Fruit fly (Drosophila melanogaster): Measurements from ENCODE around the gene CG15812.
A peak's percentile ranks its signal among the peaks of the same experiment; 100 is the strongest.

Gene CG15812

DNA sequence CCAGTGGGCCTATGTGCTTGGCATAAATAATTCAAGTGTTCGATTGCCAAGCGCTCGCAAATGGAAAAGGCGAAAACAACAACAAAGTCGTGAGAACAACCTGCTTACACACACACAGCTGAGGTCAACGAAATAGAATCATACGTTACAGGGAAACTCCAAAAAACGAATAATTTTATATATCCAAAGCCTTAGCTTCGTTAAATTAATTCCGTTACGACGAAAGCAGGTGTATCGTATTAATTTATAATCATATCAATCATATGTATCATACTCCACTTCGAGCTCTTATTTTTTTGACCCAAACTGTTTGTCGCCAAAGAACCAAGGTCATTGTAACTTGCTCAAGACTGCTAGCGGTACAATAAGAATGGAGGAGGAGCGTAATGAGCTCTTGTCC is 19.7 kb downstream of the CG15812 start (continued):
- peak; percentile 79 for TF ChIP-seq CG10209 (GFP tag; optimal IDR thresholded peaks at IDR 0.05)
- no peak for TF ChIP-seq insv (GFP tag; optimal IDR thresholded peaks at IDR 0.05)
- no peak for TF ChIP-seq CG4617 (GFP tag; optimal IDR thresholded peaks at IDR 0.05; ENCODE audit: borderline replicate concordance)
- no peak for TF ChIP-seq h (optimal IDR thresholded peaks at IDR 0.05)
- TF ChIP-seq her (GFP tag; optimal IDR thresholded peaks at IDR 0.05), result peak; percentile 76
- TF ChIP-seq Mes4 (GFP tag; optimal IDR thresholded peaks at IDR 0.05), result peak; percentile 60
- peak; percentile 88 for TF ChIP-seq ems (GFP tag; optimal IDR thresholded peaks at IDR 0.05)
- no peak for TF ChIP-seq CG42726 (GFP tag; IDR thresholded peaks at IDR 0.05; ENCODE audit: partially characterized antibody)
- TF ChIP-seq CG31441 (GFP tag; IDR thresholded peaks at IDR 0.05), result no peak
- TF ChIP-seq E2f1 (GFP tag; IDR thresholded peaks at IDR 0.05), result peak; percentile 91
- no peak for TF ChIP-seq emc (GFP tag; optimal IDR thresholded peaks at IDR 0.05)
- peak; percentile 65 for TF ChIP-seq E2f2 (GFP tag; IDR thresholded peaks at IDR 0.05)
- TF ChIP-seq HHEX (GFP tag; optimal IDR thresholded peaks at IDR 0.05), result peak; percentile 89
- TF ChIP-seq CG8924 (tag; optimal IDR thresholded peaks at IDR 0.05), result peak; percentile 84
- peak; percentile 63 for TF ChIP-seq run (tag; optimal IDR thresholded peaks at IDR 0.05)
- peak; percentile 82 for TF ChIP-seq Camta (GFP tag; optimal IDR thresholded peaks at IDR 0.05)
- TF ChIP-seq CG4854 (GFP tag; optimal IDR thresholded peaks at IDR 0.05), result peak; percentile 85
- TF ChIP-seq prd (optimal IDR thresholded peaks at IDR 0.05), result no peak
- peak; percentile 94 for TF ChIP-seq prd (GFP tag; IDR thresholded peaks at IDR 0.05)
- no peak for TF ChIP-seq pita (GFP tag; optimal IDR thresholded peaks at IDR 0.05)
- no peak for TF ChIP-seq CG4282 (GFP tag; optimal IDR thresholded peaks at IDR 0.05)
- peak; percentile 97 for TF ChIP-seq sens (GFP tag)
- no peak for TF ChIP-seq Kr (GFP tag; optimal IDR thresholded peaks at IDR 0.05)
- TF ChIP-seq Gug (GFP tag; IDR thresholded peaks at IDR 0.05), result peak; percentile 87
- TF ChIP-seq CG17186 (GFP tag; optimal IDR thresholded peaks at IDR 0.05), result peak; percentile 18
- TF ChIP-seq usp (GFP tag; optimal IDR thresholded peaks at IDR 0.05), result no peak
- TF ChIP-seq HmgD (GFP tag; optimal IDR thresholded peaks at IDR 0.05), result no peak
- peak; percentile 93 for TF ChIP-seq dysf (GFP tag; IDR thresholded peaks at IDR 0.05)
- peak; percentile 78 for TF ChIP-seq CG7357 (GFP tag; IDR thresholded peaks at IDR 0.05)
- no peak for TF ChIP-seq B-H2 (GFP tag; optimal IDR thresholded peaks at IDR 0.05)
- TF ChIP-seq chn (GFP tag; optimal IDR thresholded peaks at IDR 0.05), result peak; percentile 79
- peak; percentile 86 for TF ChIP-seq nom (GFP tag; optimal IDR thresholded peaks at IDR 0.05)
- TF ChIP-seq Ets97D (GFP tag; optimal IDR thresholded peaks at IDR 0.05), result peak; percentile 46
- peak; percentile 70 for TF ChIP-seq CG9932 (GFP tag; IDR thresholded peaks at IDR 0.05)
- peak; percentile 94 for TF ChIP-seq CG11695 (GFP tag; IDR thresholded peaks at IDR 0.05)
- peak; percentile 86 for TF ChIP-seq CG30403 (GFP tag; optimal IDR thresholded peaks at IDR 0.05)
- peak; percentile 66 for TF ChIP-seq CG3407 (GFP tag; optimal IDR thresholded peaks at IDR 0.05)
- TF ChIP-seq dati (GFP tag; IDR thresholded peaks at IDR 0.05), result peak; percentile 77
- peak; percentile 64 for TF ChIP-seq CG6654 (GFP tag; optimal IDR thresholded peaks at IDR 0.05)
- TF ChIP-seq D19B (GFP tag; optimal IDR thresholded peaks at IDR 0.05), result peak; percentile 83
- TF ChIP-seq seq (GFP tag; IDR thresholded peaks at IDR 0.05), result peak; percentile 82
- peak; percentile 79 for TF ChIP-seq CG6813 (GFP tag; optimal IDR thresholded peaks at IDR 0.05)
- peak; percentile 30 for TF ChIP-seq Elba2 (GFP tag; optimal IDR thresholded peaks at IDR 0.05)
- peak; percentile 80 for TF ChIP-seq CG9727 (GFP tag; optimal IDR thresholded peaks at IDR 0.05)
- peak; percentile 92 for TF ChIP-seq CG11456 (GFP tag; IDR thresholded peaks at IDR 0.05)
- no peak for TF ChIP-seq zf30C (GFP tag; optimal IDR thresholded peaks at IDR 0.05)
- TF ChIP-seq NC2α (GFP tag; optimal IDR thresholded peaks at IDR 0.05), result peak; percentile 53
- peak; percentile 70 for TF ChIP-seq CG12104 (GFP tag; optimal IDR thresholded peaks at IDR 0.05)
- peak; percentile 53 for TF ChIP-seq Ravus (GFP tag; IDR thresholded peaks at IDR 0.05)
- TF ChIP-seq Ada2b (GFP tag; IDR thresholded peaks at IDR 0.05), result peak; percentile 94
- TF ChIP-seq gro (GFP tag; optimal IDR thresholded peaks at IDR 0.05), result peak; percentile 94
- TF ChIP-seq CG14710 (tag; optimal IDR thresholded peaks at IDR 0.05), result peak; percentile 83
- TF ChIP-seq CG8359 (GFP tag; optimal IDR thresholded peaks at IDR 0.05; ENCODE audit: borderline replicate concordance), result peak; percentile 79
